Worm (Caenorhabditis elegans) whole organism, L3 larva: ENCODE data around the gene F57G8.7.
"Not testable (repeated sequence)": the region's sequence is repeated elsewhere in the genome, so short reads cannot be mapped to it uniquely, and the experiment has no call there.

Experiments used
- nhr-11 ChIP-seq: fragments of 150-350 bp; optimal IDR thresholded peaks from 2 replicates; lab custom pipeline; 2014; ENCODE audit warnings: missing biosample characterization, missing genetic modification characterization
- nhr-12 ChIP-seq: fragments of 150-350 bp; optimal IDR thresholded peaks from 2 replicates; lab custom pipeline; 2014; ENCODE audit warnings: missing biosample characterization, missing genetic modification characterization
- unc-62 ChIP-seq: fragments of 150-350 bp; sonication (generic microtip); optimal IDR thresholded peaks from 4 replicates; lab custom pipeline; 2014; ENCODE audit warnings: missing biosample characterization, missing genetic modification reagents, missing genetic modification characterization

ce11 chrV:16341497-16342257 is 12.7 kb downstream of the F57G8.7 start:
- not testable (repeated sequence) for TF ChIP-seq nhr-11, nhr-12, unc-62
